Worm (Caenorhabditis elegans) whole organism, L3 larva: Measurements from ENCODE around the gene cyp-25A4.

ENCODE experiments used
- R02D3.7 ChIP-seq: fragments of 150-350 bp; optimal IDR thresholded peaks from 2 replicates; lab custom pipeline; 2014; ENCODE audit warnings: missing biosample characterization, missing genetic modification characterization
- ZK546.5 ChIP-seq: sonication (generic microtip); optimal IDR thresholded peaks from 2 replicates; lab custom pipeline; 2017; ENCODE audit warnings: missing biosample characterization, missing genetic modification characterization
- ama-1 ChIP-seq: fragments of 150-350 bp; optimal IDR thresholded peaks from 2 replicates; lab custom pipeline; 2018
- ceh-82 ChIP-seq: fragments of 150-350 bp; optimal IDR thresholded peaks from 2 replicates; lab custom pipeline; 2014; ENCODE audit warnings: missing biosample characterization, missing genetic modification characterization
- egl-27 ChIP-seq: sonication (generic microtip); optimal IDR thresholded peaks from 4 replicates; lab custom pipeline; 2017; ENCODE audit warnings: missing biosample characterization, missing genetic modification reagents, missing genetic modification characterization
- egl-5 ChIP-seq: fragments of 150-350 bp; optimal IDR thresholded peaks from 2 replicates; lab custom pipeline; 2017; ENCODE audit warnings: missing biosample characterization, missing genetic modification reagents, missing genetic modification characterization, inconsistent platforms
- elt-1 ChIP-seq: fragments of 150-350 bp; optimal IDR thresholded peaks from 2 replicates; lab custom pipeline; 2014; ENCODE audit warnings: missing biosample characterization, missing genetic modification characterization
- elt-2 ChIP-seq: sonication (generic microtip); optimal IDR thresholded peaks from 2 replicates; lab custom pipeline; 2016; ENCODE audit warnings: missing genetic modification reagents, mild to moderate bottlenecking, missing genetic modification characterization, missing compliant biosample characterization
- elt-3 ChIP-seq, 3 experiments: fragments of 150-350 bp in 1 of 3; sonication (generic microtip) in 2 of 3; optimal IDR thresholded peaks; 2 replicates in 2 of 3; 4 replicates in 1 of 3; lab custom pipeline; 2014 to 2017; ENCODE audit warnings: missing biosample characterization in 3 of 3, missing genetic modification characterization in 3 of 3
- fkh-2 ChIP-seq: fragments of 150-350 bp; optimal IDR thresholded peaks from 2 replicates; lab custom pipeline; 2014; ENCODE audit warnings: missing biosample characterization, missing genetic modification reagents, missing genetic modification characterization
- jun-1 ChIP-seq: fragments of 150-350 bp; optimal IDR thresholded peaks from 2 replicates; lab custom pipeline; 2014; ENCODE audit warnings: missing biosample characterization, missing genetic modification reagents, missing genetic modification characterization
- lin-39 ChIP-seq: fragments of 150-350 bp; optimal IDR thresholded peaks from 2 replicates; lab custom pipeline; 2018; ENCODE audit warnings: missing biosample characterization, missing genetic modification reagents, missing genetic modification characterization
- lsy-12 ChIP-seq: sonication (generic microtip); optimal IDR thresholded peaks from 2 replicates; lab custom pipeline; 2016; ENCODE audit warnings: mild to moderate bottlenecking, missing genetic modification characterization, missing compliant biosample characterization
- mdl-1 ChIP-seq: fragments of 150-350 bp; optimal IDR thresholded peaks from 2 replicates; lab custom pipeline; 2014; ENCODE audit warnings: missing biosample characterization, missing genetic modification characterization
- mml-1 ChIP-seq: fragments of 150-350 bp; sonication (generic microtip); optimal IDR thresholded peaks from 3 replicates; lab custom pipeline; 2014; ENCODE audit warnings: missing biosample characterization, missing genetic modification characterization
- nfya-1 ChIP-seq: sonication (generic microtip); optimal IDR thresholded peaks from 2 replicates; lab custom pipeline; 2017; ENCODE audit warnings: missing genetic modification characterization, mild to moderate bottlenecking, missing compliant biosample characterization, antibody characterized with exemption, moderate library complexity; ENCODE audit not compliant: insufficient read depth
- nhr-11 ChIP-seq: fragments of 150-350 bp; optimal IDR thresholded peaks from 2 replicates; lab custom pipeline; 2014; ENCODE audit warnings: missing biosample characterization, missing genetic modification characterization
- nhr-12 ChIP-seq: fragments of 150-350 bp; optimal IDR thresholded peaks from 2 replicates; lab custom pipeline; 2014; ENCODE audit warnings: missing biosample characterization, missing genetic modification characterization
- nhr-23 ChIP-seq: fragments of 150-350 bp; optimal IDR thresholded peaks from 2 replicates; lab custom pipeline; 2014; ENCODE audit warnings: missing biosample characterization, missing genetic modification reagents, missing genetic modification characterization
- nhr-237 ChIP-seq: fragments of 150-350 bp; optimal IDR thresholded peaks from 2 replicates; lab custom pipeline; 2014; ENCODE audit warnings: missing biosample characterization, missing genetic modification characterization
- nhr-25 ChIP-seq: sonication (generic microtip); optimal IDR thresholded peaks from 2 replicates; lab custom pipeline; 2017; ENCODE audit warnings: missing biosample characterization, missing genetic modification characterization
- nhr-43 ChIP-seq: sonication (generic microtip); optimal IDR thresholded peaks from 2 replicates; lab custom pipeline; 2016; ENCODE audit warnings: mild to moderate bottlenecking, missing genetic modification characterization, missing compliant biosample characterization; ENCODE audit not compliant: poor library complexity, severe bottlenecking
- nhr-67 ChIP-seq: fragments of 150-350 bp; optimal IDR thresholded peaks from 2 replicates; lab custom pipeline; 2014; ENCODE audit warnings: missing biosample characterization, missing genetic modification characterization
- nhr-77 ChIP-seq: fragments of 150-350 bp; optimal IDR thresholded peaks from 2 replicates; lab custom pipeline; 2014; ENCODE audit warnings: missing biosample characterization, missing genetic modification characterization
- pha-4 ChIP-seq: fragments of 150-350 bp; optimal IDR thresholded peaks from 2 replicates; lab custom pipeline; 2014; ENCODE audit warnings: missing biosample characterization, missing genetic modification reagents, missing genetic modification characterization
- pqm-1 ChIP-seq: fragments of 150-350 bp; optimal IDR thresholded peaks from 2 replicates; lab custom pipeline; 2017; ENCODE audit warnings: missing biosample characterization, missing genetic modification characterization, inconsistent platforms
- skn-1 ChIP-seq: fragments of 150-350 bp; optimal IDR thresholded peaks from 2 replicates; lab custom pipeline; 2014; ENCODE audit warnings: missing biosample characterization, missing genetic modification characterization
- snpc-4 ChIP-seq: fragments of 150-350 bp; optimal IDR thresholded peaks from 2 replicates; lab custom pipeline; 2014; ENCODE audit warnings: missing biosample characterization, missing genetic modification characterization
- tbx-2 ChIP-seq: sonication (generic microtip); optimal IDR thresholded peaks from 2 replicates; lab custom pipeline; 2016; ENCODE audit warnings: mild to moderate bottlenecking, missing genetic modification characterization, missing compliant biosample characterization
- unc-62 ChIP-seq: fragments of 150-350 bp; sonication (generic microtip); optimal IDR thresholded peaks from 4 replicates; lab custom pipeline; 2014; ENCODE audit warnings: missing biosample characterization, missing genetic modification reagents, missing genetic modification characterization
- zag-1 ChIP-seq: fragments of 150-350 bp; optimal IDR thresholded peaks from 2 replicates; lab custom pipeline; 2014; ENCODE audit warnings: missing biosample characterization, missing genetic modification characterization
- ztf-11 ChIP-seq: fragments of 150-350 bp; optimal IDR thresholded peaks from 2 replicates; lab custom pipeline; 2014; ENCODE audit warnings: missing biosample characterization, missing genetic modification characterization
- ztf-4 ChIP-seq: fragments of 150-350 bp; optimal IDR thresholded peaks from 2 replicates; lab custom pipeline; 2014; ENCODE audit warnings: missing biosample characterization, missing genetic modification characterization

The cyp-25A4 gene

ce11 chrIII:3887586-3887985, 35.7 kb upstream of the cyp-25A4 start (continued):
- TF ChIP-seq jun-1 (tag; lab: Kevin White, UChicago) (no peak), nhr-67 (tag; lab: Kevin White, UChicago) (no peak), mdl-1 (no peak), nfya-1 (tag; lab: Kevin White, UChicago) (peak; percentile 35), snpc-4 (no peak), nhr-23 (tag; lab: Kevin White, UChicago) (peak; percentile 43), mml-1 (tag; lab: Kevin White, UChicago) (no peak), elt-1 (tag; lab: Kevin White, UChicago) (no peak), zag-1 (tag; lab: Kevin White, UChicago) (no peak), R02D3.7 (tag; lab: Kevin White, UChicago) (no peak), ama-1 (no peak), pqm-1 (peak; percentile 38), tbx-2 (no peak), nhr-237 (tag; lab: Kevin White, UChicago) (no peak)

ce11 chrIII:3883146-3883545, 31.3 kb upstream of the cyp-25A4 start:
- no peak for TF ChIP-seq nhr-43 (tag; lab: Kevin White, UChicago)
- TF ChIP-seq pha-4 = no peak
- TF ChIP-seq R02D3.7 (tag; lab: Kevin White, UChicago) = no peak
- no peak for TF ChIP-seq lsy-12 (tag; lab: Kevin White, UChicago)
- no peak for TF ChIP-seq lin-39 (tag; lab: Kevin White, UChicago)
- no peak for TF ChIP-seq nhr-67 (tag; lab: Kevin White, UChicago)
- TF ChIP-seq ztf-11 (tag; lab: Kevin White, UChicago) = no peak
- no peak for TF ChIP-seq nhr-77 (tag; lab: Kevin White, UChicago)
- TF ChIP-seq unc-62 (GFP tag; lab: Kevin White, UChicago) = no peak
- no peak for TF ChIP-seq elt-3 (tag; optimal IDR thresholded peaks at IDR 0.05; lab: Kevin White, UChicago)
- TF ChIP-seq nhr-11 (tag; lab: Kevin White, UChicago) = no peak
- no peak for TF ChIP-seq jun-1 (tag; lab: Kevin White, UChicago)
- TF ChIP-seq fkh-2 (tag; lab: Kevin White, UChicago) = no peak

DNA sequence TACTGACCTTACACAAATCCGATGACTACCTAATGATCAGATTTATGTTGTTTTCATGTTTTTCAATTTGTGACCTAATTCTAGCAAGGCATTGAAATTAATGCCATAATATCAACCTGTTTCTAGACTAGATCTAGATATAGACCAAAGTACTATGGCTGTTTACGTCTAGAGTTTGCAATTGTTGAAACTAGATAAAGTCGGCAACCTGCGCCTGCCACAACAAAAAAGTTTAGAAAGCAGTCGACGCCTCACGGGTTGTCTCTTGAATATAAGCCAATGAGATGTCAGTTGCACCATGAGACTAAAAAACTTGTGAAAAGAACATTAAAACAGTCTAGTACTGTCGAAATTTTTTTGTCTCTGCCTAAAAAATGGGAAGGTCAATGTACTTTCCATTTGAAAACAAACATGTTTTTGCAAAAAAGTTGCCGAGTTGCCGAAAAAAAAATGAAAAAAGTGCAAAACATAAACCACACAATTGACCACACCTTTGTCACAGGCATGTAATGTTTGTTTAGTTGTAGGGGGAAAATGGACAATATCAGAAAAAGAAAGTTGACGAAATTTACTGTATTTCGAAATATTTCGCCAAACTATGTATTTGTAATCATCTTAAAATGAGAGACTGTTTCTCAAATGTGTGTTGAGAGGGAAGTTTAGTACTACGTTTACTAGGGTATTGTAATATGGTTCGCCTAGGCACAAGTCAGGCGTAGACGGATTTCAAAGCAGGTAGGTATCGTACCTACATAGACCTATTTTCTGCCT, 27.3 kb upstream of the cyp-25A4 start:
- TF ChIP-seq unc-62 (GFP tag; lab: Kevin White, UChicago) (no peak), pha-4 (peak; percentile 26)

ce11 chrIII:3876197-3876897, 24.5 kb upstream of the cyp-25A4 start:
- TF ChIP-seq R02D3.7 (tag; lab: Kevin White, UChicago) (no peak), skn-1 (tag; lab: Kevin White, UChicago) (no peak), nhr-77 (tag; lab: Kevin White, UChicago) (no peak), ZK546.5 (no peak), elt-2 (tag; lab: Kevin White, UChicago) (peak; percentile 61), nhr-12 (tag; lab: Kevin White, UChicago) (no peak), unc-62 (GFP tag; lab: Kevin White, UChicago) (no peak), nhr-23 (tag; lab: Kevin White, UChicago) (no peak), nhr-25 (peak; percentile 47), nhr-67 (tag; lab: Kevin White, UChicago) (no peak), ceh-82 (tag; lab: Kevin White, UChicago) (no peak), nhr-43 (tag; lab: Kevin White, UChicago) (no peak), nfya-1 (tag; lab: Kevin White, UChicago) (no peak), ztf-4 (tag; lab: Kevin White, UChicago) (no peak), zag-1 (tag; lab: Kevin White, UChicago) (no peak), fkh-2 (tag; lab: Kevin White, UChicago) (no peak), pqm-1 (peak; percentile 60), lin-39 (tag; lab: Kevin White, UChicago) (no peak), egl-27 (tag; lab: Kevin White, UChicago) (no peak), egl-5 (tag; lab: Kevin White, UChicago) (no peak), jun-1 (tag; lab: Kevin White, UChicago) (no peak)
